Worm (Caenorhabditis elegans): ENCODE data around the gene srw-7.

DNA sequence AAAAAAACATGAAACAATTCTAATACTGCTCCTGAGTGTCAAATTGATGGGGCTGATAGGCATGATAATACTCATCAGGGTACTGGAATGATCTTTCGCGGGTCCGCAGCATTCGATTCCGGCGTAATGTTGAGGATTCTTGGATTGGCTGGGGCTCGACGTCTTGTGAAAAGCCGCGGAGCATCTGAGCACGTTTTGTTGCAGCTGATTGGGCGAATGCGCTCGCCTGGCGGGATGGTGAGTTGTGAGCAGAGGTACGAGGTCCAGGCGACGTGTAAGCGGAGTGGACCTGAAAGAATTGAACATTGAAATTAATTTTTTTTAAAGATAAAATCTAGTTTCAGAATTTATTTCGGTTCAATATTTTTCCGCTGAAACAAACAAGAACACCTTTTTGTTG lies 7.9 kb downstream of the srw-7 start:
- TF ChIP-seq tbx-11 (GFP tag; IDR thresholded peaks at IDR 0.05) (no peak), flt-1 (GFP tag; IDR thresholded peaks at IDR 0.05) (no peak), ama-1 (optimal IDR thresholded peaks at IDR 0.05) (no peak), hnd-1 (tag; optimal IDR thresholded peaks at IDR 0.05) (no peak), ets-7 (tag; optimal IDR thresholded peaks at IDR 0.05) (no peak), tbx-37 (GFP tag; conservative IDR thresholded peaks at IDR 0.05) (no peak)
